Worm (Caenorhabditis elegans) whole organism, L4/young adult: Measurements from ENCODE around the gene F38A5.22.

Source experiments
- W03F9.2 ChIP-seq: fragments of 150-350 bp; optimal IDR thresholded peaks from 2 replicates; lab custom pipeline; 2014; ENCODE audit warnings: missing biosample characterization, missing genetic modification characterization
- dao-5 ChIP-seq: sonication (generic microtip); optimal IDR thresholded peaks from 2 replicates; lab custom pipeline; 2016; ENCODE audit warnings: missing genotype, missing genetic modification characterization, moderate library complexity, missing compliant biosample characterization
- him-1 ChIP-seq: sonication (generic microtip); optimal IDR thresholded peaks from 2 replicates; lab custom pipeline; 2016; ENCODE audit warnings: missing genotype, missing genetic modification reagents, missing genetic modification characterization, missing compliant biosample characterization

The F38A5.22 gene

ce11 chrIV:6552036-6552435 lies 43.7 kb downstream of the F38A5.22 start:
- TF ChIP-seq W03F9.2 (tag; lab: Kevin White, UChicago) (no peak), dao-5 (tag; lab: Kevin White, UChicago) (no peak), him-1 (tag; lab: Kevin White, UChicago) (no peak)

DNA sequence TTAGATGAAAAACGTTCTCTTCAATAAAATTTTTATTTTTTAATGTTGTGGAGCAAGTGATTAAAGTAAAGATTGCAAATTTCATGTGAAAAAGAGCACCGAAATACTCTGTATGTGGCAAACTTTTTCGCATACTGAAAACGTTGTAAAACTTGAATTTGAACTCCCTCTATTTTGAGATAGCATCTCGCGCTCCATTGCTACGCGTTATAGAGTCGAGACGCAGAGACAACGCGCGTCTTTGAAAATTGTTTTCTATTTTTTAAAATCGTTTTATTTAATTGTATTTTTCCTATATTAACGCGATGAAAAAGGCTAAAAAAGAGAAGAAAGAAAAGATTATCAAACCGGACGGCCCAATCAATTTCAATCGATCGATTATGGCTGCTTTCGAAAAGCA lies 47.1 kb downstream of the F38A5.22 start, which contains the start of gene fan-1:
TSS of gene fan-1 (plus strand) at position 78 of the 400 bp plus-strand sequence.
- TF ChIP-seq dao-5 (tag; lab: Kevin White, UChicago) (no peak), W03F9.2 (tag; lab: Kevin White, UChicago) (peak; percentile 30), him-1 (tag; lab: Kevin White, UChicago) (peak; percentile 61)

DNA sequence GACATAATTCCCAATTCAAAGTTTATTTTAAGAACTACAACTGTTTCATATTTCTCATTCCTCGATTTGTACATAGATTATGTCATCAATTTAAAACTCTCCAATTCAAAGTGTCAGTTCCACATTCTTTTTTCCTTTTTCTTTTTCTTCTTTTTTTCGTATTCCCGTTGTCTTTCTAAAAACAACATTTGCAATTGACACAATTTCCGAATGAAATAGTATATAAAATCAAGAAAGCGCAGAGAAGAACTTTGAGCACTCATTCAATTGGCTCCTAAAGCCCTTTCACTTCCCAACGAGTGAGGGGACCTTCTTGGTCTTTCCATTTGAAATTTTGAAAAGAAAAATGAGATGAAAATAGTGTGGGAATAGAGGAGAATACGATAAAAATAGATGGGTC lies 48.3 kb downstream of the F38A5.22 start:
- TF ChIP-seq W03F9.2 (tag; lab: Kevin White, UChicago) (no peak), dao-5 (tag; lab: Kevin White, UChicago) (no peak), him-1 (tag; lab: Kevin White, UChicago) (no peak)
